Fruit fly (Drosophila melanogaster) whole organism, wandering third instar larva: Measurements from ENCODE around the gene CG15597.

Experiments used
- CG9705 ChIP-seq: fragments of 200-800 bp; sonication (Bioruptor generic); optimal IDR thresholded peaks from 2 replicates; lab custom pipeline; 2018; ENCODE audit warnings: missing biosample characterization, mild to moderate bottlenecking, missing genetic modification characterization
- CrebA ChIP-seq: fragments of 200-800 bp; sonication (Bioruptor generic); optimal IDR thresholded peaks from 2 replicates; lab custom pipeline; 2016; ENCODE audit warnings: missing biosample characterization, mild to moderate bottlenecking, missing genetic modification characterization, borderline replicate concordance
- Dfd ChIP-seq: fragments of >200 bp; optimal IDR thresholded peaks from 2 replicates; lab custom pipeline; 2017; ENCODE audit warnings: missing biosample characterization, missing genetic modification characterization
- GATAd ChIP-seq: sonication (Bioruptor generic); optimal IDR thresholded peaks from 2 replicates; lab custom pipeline; 2016; ENCODE audit warnings: missing biosample characterization, missing genetic modification characterization
- HLH106 ChIP-seq: fragments of 200-800 bp; optimal IDR thresholded peaks from 3 replicates; lab custom pipeline; 2019; ENCODE audit warnings: missing biosample characterization, mild to moderate bottlenecking, missing genetic modification characterization, moderate library complexity
- Hnf4 ChIP-seq: fragments of 200-800 bp; sonication (Bioruptor generic); optimal IDR thresholded peaks from 2 replicates; lab custom pipeline; 2016; ENCODE audit warnings: missing biosample characterization, mild to moderate bottlenecking, missing genetic modification characterization
- Hr78 ChIP-seq: fragments of >200 bp; optimal IDR thresholded peaks from 2 replicates; lab custom pipeline; 2017; ENCODE audit warnings: missing biosample characterization, missing genetic modification characterization
- Hr83 ChIP-seq: fragments of 200-300 bp; sonication (Bioruptor generic); optimal IDR thresholded peaks from 2 replicates; lab custom pipeline; 2016; ENCODE audit warnings: missing biosample characterization, mild to moderate bottlenecking, missing genetic modification characterization, moderate library complexity; ENCODE audit not compliant: poor library complexity, severe bottlenecking
- Jra ChIP-seq: sonication (Bioruptor generic); optimal IDR thresholded peaks from 2 replicates; lab custom pipeline; 2016; ENCODE audit warnings: missing biosample characterization, missing genetic modification characterization
- Myc ChIP-seq: fragments of >200 bp; optimal IDR thresholded peaks from 2 replicates; lab custom pipeline; 2017
- N ChIP-seq: fragments of >200 bp; optimal IDR thresholded peaks from 2 replicates; lab custom pipeline; 2018; ENCODE audit warnings: missing biosample characterization, missing external identifiers, missing genetic modification characterization
- OdsH ChIP-seq: fragments of 200-800 bp; sonication (Bioruptor generic); optimal IDR thresholded peaks from 2 replicates; lab custom pipeline; 2016; ENCODE audit warnings: missing biosample characterization, mild to moderate bottlenecking, missing genetic modification characterization
- Rel ChIP-seq, 2 experiments: fragments of 200-800 bp; sonication (Bioruptor generic) in 1 of 2; optimal IDR thresholded peaks; 2 replicates in 1 of 2; 3 replicates in 1 of 2; lab custom pipeline; 2016 to 2019; ENCODE audit warnings: mild to moderate bottlenecking in 2 of 2, missing biosample characterization in 2 of 2, missing genetic modification characterization in 2 of 2, moderate library complexity in 1 of 2
- Vsx2 ChIP-seq: fragments of 200-300, 225-300 bp; sonication (Bioruptor generic); optimal IDR thresholded peaks from 2 replicates; lab custom pipeline; 2018; ENCODE audit warnings: missing biosample characterization, missing genetic modification characterization; ENCODE audit not compliant: partially characterized antibody
- brk ChIP-seq: fragments of 200-800 bp; sonication (Bioruptor generic); optimal IDR thresholded peaks from 2 replicates; lab custom pipeline; 2016; ENCODE audit warnings: missing biosample characterization, mild to moderate bottlenecking, missing genetic modification characterization
- dl ChIP-seq, 2 experiments: fragments of 175-275, 200-275 bp in 1 of 2; fragments of 200-275 bp in 1 of 2; sonication (Bioruptor generic); optimal IDR thresholded peaks; lab custom pipeline; 2018; ENCODE audit warnings: mild to moderate bottlenecking in 2 of 2, missing biosample characterization in 2 of 2, missing genetic modification characterization in 2 of 2, moderate library complexity in 2 of 2; ENCODE audit not compliant: partially characterized antibody in 2 of 2, insufficient read depth in 1 of 2
- dmrt93B ChIP-seq: fragments of 200-800 bp; sonication (Bioruptor generic); optimal IDR thresholded peaks from 2 replicates; lab custom pipeline; 2018; ENCODE audit warnings: missing biosample characterization, mild to moderate bottlenecking, missing genetic modification characterization
- dsf ChIP-seq: sonication (Bioruptor generic); optimal IDR thresholded peaks from 2 replicates; lab custom pipeline; 2016; ENCODE audit warnings: missing biosample characterization, missing genetic modification characterization, borderline replicate concordance
- ey ChIP-seq: fragments of 200-800 bp; sonication (Bioruptor generic); optimal IDR thresholded peaks from 2 replicates; lab custom pipeline; 2016; ENCODE audit warnings: missing biosample characterization, missing genetic modification characterization
- foxo ChIP-seq, 2 experiments: fragments of 200-800 bp; sonication (Bioruptor generic); optimal IDR thresholded peaks; 2 replicates in 1 of 2; 3 replicates in 1 of 2; lab custom pipeline; 2016 to 2017; ENCODE audit warnings: missing biosample characterization in 2 of 2, missing genetic modification characterization in 2 of 2
- fru ChIP-seq: fragments of 200-800 bp; sonication (Bioruptor generic); optimal IDR thresholded peaks from 3 replicates; lab custom pipeline; 2016; ENCODE audit warnings: missing biosample characterization, mild to moderate bottlenecking, missing genetic modification characterization
- jim ChIP-seq: fragments of 175-275, 200-325 bp; sonication (Bioruptor generic); optimal IDR thresholded peaks from 2 replicates; lab custom pipeline; 2016; ENCODE audit warnings: missing biosample characterization, mild to moderate bottlenecking, missing genetic modification characterization
- lola ChIP-seq: fragments of >200 bp; optimal IDR thresholded peaks from 2 replicates; lab custom pipeline; 2017; ENCODE audit warnings: missing biosample characterization, missing genetic modification characterization
- pan ChIP-seq: fragments of >200 bp; optimal IDR thresholded peaks from 2 replicates; lab custom pipeline; 2017
- psq ChIP-seq: fragments of 200-800 bp; sonication (Bioruptor generic); optimal IDR thresholded peaks from 3 replicates; lab custom pipeline; 2017; ENCODE audit warnings: missing biosample characterization, mild to moderate bottlenecking, missing genetic modification characterization, moderate library complexity
- rgr ChIP-seq: fragments of 200-800 bp; sonication (Bioruptor generic); optimal IDR thresholded peaks from 3 replicates; lab custom pipeline; 2016; ENCODE audit warnings: missing biosample characterization, mild to moderate bottlenecking, missing genetic modification characterization
- sage ChIP-seq: fragments of 200-800 bp; sonication (Bioruptor generic); optimal IDR thresholded peaks from 2 replicates; lab custom pipeline; 2016; ENCODE audit warnings: missing biosample characterization, mild to moderate bottlenecking, missing genetic modification characterization
- tai ChIP-seq: sonication (Bioruptor generic); optimal IDR thresholded peaks from 2 replicates; lab custom pipeline; 2016; ENCODE audit warnings: missing biosample characterization, missing genetic modification characterization
- usp ChIP-seq: fragments of >200 bp; optimal IDR thresholded peaks from 2 replicates; lab custom pipeline; 2017; ENCODE audit warnings: missing biosample characterization, missing genetic modification characterization

The CG15597 gene

dm6 chr3R:6244035-6244434 is 41.0 kb downstream of the CG15597 start:
- no peak for TF ChIP-seq tai (GFP tag; lab: Kevin White, UChicago)
- TF ChIP-seq brk (GFP tag; lab: Kevin White, UChicago) = no peak
- no peak for TF ChIP-seq usp (GFP tag; lab: Kevin White, UChicago)
- no peak for TF ChIP-seq sage (GFP tag; lab: Kevin White, UChicago)
- no peak for TF ChIP-seq OdsH (GFP tag; lab: Kevin White, UChicago)
- no peak for TF ChIP-seq CrebA
- no peak for TF ChIP-seq HLH106 (tag; lab: Kevin White, UChicago)

- TF ChIP-seq Hnf4 (GFP tag; lab: Kevin White, UChicago) (no peak), Rel (GFP tag; optimal IDR thresholded peaks at IDR 0.05; lab: Kevin White, UChicago) (no peak), Rel (tag; optimal IDR thresholded peaks at IDR 0.05; lab: Kevin White, UChicago) (no peak), dmrt93B (GFP tag; lab: Kevin White, UChicago) (no peak), HLH106 (tag; lab: Kevin White, UChicago) (no peak), GATAd (no peak), pan (lab: Kevin White, UChicago) (no peak), OdsH (GFP tag; lab: Kevin White, UChicago) (no peak), CrebA (no peak), dl (GFP tag; optimal IDR thresholded peaks at IDR 0.05; lab: Kevin White, UChicago; ENCODE audit: insufficient read depth in 1 of 2, partially characterized antibody in 2 of 2) (no peak), Hr78 (GFP tag; lab: Kevin White, UChicago) (no peak), sage (GFP tag; lab: Kevin White, UChicago) (no peak), dsf (no peak), lola (GFP tag; lab: Kevin White, UChicago) (no peak), N (GFP tag; lab: Kevin White, UChicago) (no peak), CG9705 (no peak), fru (no peak), ey (GFP tag; lab: Kevin White, UChicago) (no peak)
Observed at dm6 chr3R:6241289-6241688, 43.7 kb downstream of the CG15597 start.

dm6 chr3R:6240263-6240662 is 44.7 kb downstream of the CG15597 start:
- TF ChIP-seq Hr83 (GFP tag; lab: Kevin White, UChicago) = no peak
- no peak for TF ChIP-seq rgr
- TF ChIP-seq dmrt93B (GFP tag; lab: Kevin White, UChicago) = no peak
- no peak for TF ChIP-seq usp (GFP tag; lab: Kevin White, UChicago)
- TF ChIP-seq foxo (GFP tag; optimal IDR thresholded peaks at IDR 0.05; lab: Kevin White, UChicago) = no peak
- TF ChIP-seq Rel (GFP tag; optimal IDR thresholded peaks at IDR 0.05; lab: Kevin White, UChicago) = no peak
- TF ChIP-seq Rel (tag; optimal IDR thresholded peaks at IDR 0.05; lab: Kevin White, UChicago) = no peak
- no peak for TF ChIP-seq CG9705
- TF ChIP-seq dl (GFP tag; optimal IDR thresholded peaks at IDR 0.05; lab: Kevin White, UChicago; ENCODE audit: insufficient read depth in 1 of 2, partially characterized antibody in 2 of 2) = no peak
- no peak for TF ChIP-seq psq
- no peak for TF ChIP-seq Jra (GFP tag; lab: Kevin White, UChicago)
- no peak for TF ChIP-seq Dfd
- TF ChIP-seq OdsH (GFP tag; lab: Kevin White, UChicago) = no peak
- no peak for TF ChIP-seq jim (GFP tag; lab: Kevin White, UChicago)
- TF ChIP-seq lola (GFP tag; lab: Kevin White, UChicago) = no peak
- TF ChIP-seq tai (GFP tag; lab: Kevin White, UChicago) = no peak
- no peak for TF ChIP-seq N (GFP tag; lab: Kevin White, UChicago)

dm6 chr3R:6238977-6239376 is 46.0 kb downstream of the CG15597 start:
- TF ChIP-seq Myc (lab: Kevin White, UChicago) = peak; percentile 53
- TF ChIP-seq Vsx2 (GFP tag; lab: Kevin White, UChicago) = no peak
